Worm (Caenorhabditis elegans) whole organism, midembryonic: Measurements from ENCODE around the gene epg-9.

Source experiments
- T22C8.4 ChIP-seq: fragments of 200-800 bp; sonication (Bioruptor generic); IDR thresholded peaks from 2 replicates; pipeline ENCODE4 v1.3.6; 2022; ENCODE audit warnings: missing genetic modification characterization, missing compliant biosample characterization
- cog-1 ChIP-seq: sonication (generic microtip); optimal IDR thresholded peaks from 2 replicates; lab custom pipeline; 2016; ENCODE audit warnings: missing genetic modification characterization, missing compliant biosample characterization
- flt-1 ChIP-seq: fragments of 200-800 bp; sonication (Bioruptor generic); IDR thresholded peaks from 2 replicates; pipeline ENCODE4 v1.3.6; 2022; ENCODE audit warnings: missing genetic modification characterization, missing compliant biosample characterization
- klf-2 ChIP-seq: fragments of 200-800 bp; sonication (Bioruptor generic); conservative IDR thresholded peaks from 2 replicates; pipeline ENCODE4 v1.3.6; 2022; ENCODE audit warnings: missing genetic modification reagents, missing genetic modification characterization, missing compliant biosample characterization
- med-1 ChIP-seq: sonication (generic microtip); optimal IDR thresholded peaks from 2 replicates; lab custom pipeline; 2017; ENCODE audit warnings: missing genetic modification characterization, mild to moderate bottlenecking, missing compliant biosample characterization, antibody characterized with exemption, missing genetic modification reagents; ENCODE audit not compliant: insufficient read depth
- ref-1 ChIP-seq: fragments of 200-800 bp; sonication (Bioruptor generic); conservative IDR thresholded peaks from 2 replicates; pipeline ENCODE4 v1.3.6; 2022; ENCODE audit warnings: missing genetic modification reagents, missing genetic modification characterization, missing compliant biosample characterization
- ztf-23 ChIP-seq: fragments of 200-800 bp; sonication (Bioruptor generic); IDR thresholded peaks from 2 replicates; pipeline ENCODE4 v1.3.6; 2022; ENCODE audit warnings: missing genetic modification reagents, missing genetic modification characterization, missing compliant biosample characterization
- ztf-29 ChIP-seq: fragments of 200-800 bp; sonication (Bioruptor generic); IDR thresholded peaks from 2 replicates; pipeline ENCODE4 v1.3.6; 2022; ENCODE audit warnings: missing genetic modification reagents, missing genetic modification characterization, missing compliant biosample characterization

- TF ChIP-seq med-1 (GFP tag; lab: Kevin White, UChicago) (no peak), flt-1 (GFP tag; lab: Robert Waterston, UW) (no peak), cog-1 (no peak), ztf-23 (GFP tag; lab: Robert Waterston, UW) (no peak), klf-2 (no peak), ref-1 (GFP tag; lab: Robert Waterston, UW) (no peak), ztf-29 (no peak), T22C8.4 (GFP tag; lab: Robert Waterston, UW) (no peak)
Measured at ce11 chrIV:2610409-2610808, 9.5 kb downstream of the epg-9 start, which contains the start of gene Y69A2AR.32.
